Worm (Caenorhabditis elegans) whole organism, young adult: Measurements from ENCODE around the gene Y54G2A.18.

ENCODE experiments used
- F52B5.7 ChIP-seq: sonication (generic microtip); optimal IDR thresholded peaks from 2 replicates; lab custom pipeline; 2016; ENCODE audit warnings: mild to moderate bottlenecking, missing genetic modification characterization, missing compliant biosample characterization
- aptf-3 ChIP-seq: fragments of 200-800 bp; sonication (Bioruptor generic); IDR thresholded peaks from 2 replicates; pipeline ENCODE4 v1.3.6; 2022; ENCODE audit warnings: missing genetic modification characterization, missing compliant biosample characterization
- die-1 ChIP-seq: sonication (generic microtip); optimal IDR thresholded peaks from 2 replicates; lab custom pipeline; 2016; ENCODE audit warnings: missing genotype, mild to moderate bottlenecking, missing genetic modification characterization, missing compliant biosample characterization
- ets-4 ChIP-seq: fragments of 200-800 bp; sonication (Bioruptor generic); optimal IDR thresholded peaks from 2 replicates; lab custom pipeline; 2018; ENCODE audit warnings: mild to moderate bottlenecking, missing genetic modification characterization, missing compliant biosample characterization
- gei-17 ChIP-seq: fragments of 200-800 bp; sonication (Bioruptor generic); optimal IDR thresholded peaks from 2 replicates; lab custom pipeline; 2018; ENCODE audit warnings: mild to moderate bottlenecking, missing genetic modification characterization, missing compliant biosample characterization
- lsy-27 ChIP-seq: sonication (generic microtip); optimal IDR thresholded peaks from 2 replicates; lab custom pipeline; 2017; ENCODE audit warnings: missing genetic modification characterization, mild to moderate bottlenecking, missing compliant biosample characterization, antibody characterized with exemption, missing genotype, borderline replicate concordance; ENCODE audit not compliant: insufficient read depth
- madf-3 ChIP-seq: fragments of 200-800 bp; sonication (Bioruptor generic); IDR thresholded peaks from 2 replicates; pipeline ENCODE4 v1.3.6; 2022; ENCODE audit warnings: missing genetic modification reagents, missing genetic modification characterization, missing compliant biosample characterization
- unc-130 ChIP-seq: sonication (generic microtip); optimal IDR thresholded peaks from 2 replicates; lab custom pipeline; 2016; ENCODE audit warnings: missing genetic modification reagents, missing genetic modification characterization, missing compliant biosample characterization
- ztf-26 ChIP-seq: sonication (generic microtip); optimal IDR thresholded peaks from 2 replicates; lab custom pipeline; 2017; ENCODE audit warnings: missing genetic modification characterization, missing compliant biosample characterization

- TF ChIP-seq ztf-26 = no peak
- TF ChIP-seq F52B5.7 (tag; lab: Kevin White, UChicago) = no peak
- no peak for TF ChIP-seq unc-130 (GFP tag; lab: Kevin White, UChicago)
- TF ChIP-seq ets-4 (GFP tag; lab: Kevin White, UChicago) = no peak
- no peak for TF ChIP-seq lsy-27 (tag; lab: Kevin White, UChicago)
- TF ChIP-seq gei-17 (GFP tag; lab: Kevin White, UChicago) = no peak
- TF ChIP-seq die-1 = no peak
- TF ChIP-seq madf-3 (GFP tag; lab: Robert Waterston, UW) = no peak
- no peak for TF ChIP-seq aptf-3 (GFP tag; lab: Robert Waterston, UW)
These were observed 48.4 kb downstream of the Y54G2A.18 start, which contains the start of gene Y54G2A.15 for ce11 chrIV:2843882-2844281.
